Worm (Caenorhabditis elegans): ENCODE results near the gene magu-1.

The magu-1 gene

DNA sequence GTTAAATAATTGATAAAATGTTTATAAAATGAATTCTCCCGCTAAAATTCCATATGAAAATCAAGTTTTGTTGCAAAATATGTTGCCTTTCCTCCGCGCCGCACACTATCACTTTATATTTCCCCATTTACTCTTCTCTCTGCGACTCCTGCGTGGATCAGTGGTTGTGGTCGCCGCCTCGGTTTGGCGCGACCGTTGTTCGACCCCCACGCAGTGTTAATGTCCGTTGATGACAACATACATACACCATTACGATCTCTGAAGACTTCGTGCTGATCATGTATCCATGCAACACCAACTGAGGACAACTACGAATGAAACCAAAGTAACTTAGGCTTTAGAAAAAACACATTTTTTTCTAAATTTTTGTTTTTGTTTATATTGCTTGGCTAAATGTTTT lies 31.1 kb upstream of the magu-1 start (continued):
- TF ChIP-seq unc-86 (tag; optimal IDR thresholded peaks at IDR 0.05) (peak; percentile 45), grh-1 (GFP tag; IDR thresholded peaks at IDR 0.05) (0 out of 2 replicates have a peak, but pooled peaks have one; percentile 10), elt-3 (tag; optimal IDR thresholded peaks at IDR 0.05) (peak in 2 of 6 experiments; percentile 23 to 65), unc-98 (GFP tag; IDR thresholded peaks at IDR 0.05) (0 out of 2 replicates have a peak, but pooled peaks have one; percentile 26), alr-1 (tag; optimal IDR thresholded peaks at IDR 0.05; ENCODE audit: borderline replicate concordance) (no peak), ces-1 (GFP tag; optimal IDR thresholded peaks at IDR 0.05) (no peak), lin-15B (tag; optimal IDR thresholded peaks at IDR 0.05) (peak; percentile 25), nhr-84 (tag; optimal IDR thresholded peaks at IDR 0.05) (no peak), isw-1 (GFP tag; IDR thresholded peaks at IDR 0.05) (peak; percentile 20; the same call in 1 of the 2 replicates), ama-1 (optimal IDR thresholded peaks at IDR 0.05) (no peak), lsy-2 (tag; optimal IDR thresholded peaks at IDR 0.05) (peak; percentile 73 to 87), nhr-47 (tag; optimal IDR thresholded peaks at IDR 0.05) (peak; percentile 87), C16A3.4 (tag; optimal IDR thresholded peaks at IDR 0.05) (peak; percentile 81), swsn-7 (tag; optimal IDR thresholded peaks at IDR 0.05) (peak; percentile 79), nhr-77 (tag; optimal IDR thresholded peaks at IDR 0.05) (peak; percentile 45), ceh-88 (GFP tag; IDR thresholded peaks at IDR 0.05) (peak; percentile 56), lin-13 (GFP tag; optimal IDR thresholded peaks at IDR 0.05) (peak; percentile 53), lin-14 (GFP tag; optimal IDR thresholded peaks at IDR 0.05) (no peak), tbx-2 (tag; optimal IDR thresholded peaks at IDR 0.05) (peak; percentile 71), rnt-1 (tag; optimal IDR thresholded peaks at IDR 0.05) (peak; percentile 75), zag-1 (tag; optimal IDR thresholded peaks at IDR 0.05) (no peak), nhr-90 (tag; optimal IDR thresholded peaks at IDR 0.05; ENCODE audit: poor library complexity) (peak; percentile 81), nhr-85 (tag) (peak; percentile 68), sup-37 (GFP tag; optimal IDR thresholded peaks at IDR 0.05) (peak; percentile 22), nhr-20 (tag; optimal IDR thresholded peaks at IDR 0.05) (peak; percentile 81), jun-1 (tag; optimal IDR thresholded peaks at IDR 0.05) (peak; percentile 73), egl-13 (tag; optimal IDR thresholded peaks at IDR 0.05) (peak; percentile 45), ceh-82 (tag; optimal IDR thresholded peaks at IDR 0.05) (peak; percentile 1 to 81 (median 13)), nhr-76 (tag; optimal IDR thresholded peaks at IDR 0.05) (no peak), egl-27 (tag; optimal IDR thresholded peaks at IDR 0.05) (peak in 1 of 2 experiments; percentile 20), dpl-1 (GFP tag; optimal IDR thresholded peaks at IDR 0.05) (peak; percentile 32 to 60 (median 57)), elt-2 (tag; optimal IDR thresholded peaks at IDR 0.05) (peak; percentile 48), sptf-1 (tag; optimal IDR thresholded peaks at IDR 0.05) (no peak), pax-3 (tag; optimal IDR thresholded peaks at IDR 0.05) (peak; percentile 61), nhr-11 (tag; optimal IDR thresholded peaks at IDR 0.05) (no peak), efl-3 (GFP tag; optimal IDR thresholded peaks at IDR 0.05) (no peak), skn-1 (tag; optimal IDR thresholded peaks at IDR 0.05) (peak; percentile 61), nhr-19 (GFP tag; conservative IDR thresholded peaks at IDR 0.05) (peak; percentile 56), xbp-1 (tag; optimal IDR thresholded peaks at IDR 0.05) (peak; percentile 71)

DNA sequence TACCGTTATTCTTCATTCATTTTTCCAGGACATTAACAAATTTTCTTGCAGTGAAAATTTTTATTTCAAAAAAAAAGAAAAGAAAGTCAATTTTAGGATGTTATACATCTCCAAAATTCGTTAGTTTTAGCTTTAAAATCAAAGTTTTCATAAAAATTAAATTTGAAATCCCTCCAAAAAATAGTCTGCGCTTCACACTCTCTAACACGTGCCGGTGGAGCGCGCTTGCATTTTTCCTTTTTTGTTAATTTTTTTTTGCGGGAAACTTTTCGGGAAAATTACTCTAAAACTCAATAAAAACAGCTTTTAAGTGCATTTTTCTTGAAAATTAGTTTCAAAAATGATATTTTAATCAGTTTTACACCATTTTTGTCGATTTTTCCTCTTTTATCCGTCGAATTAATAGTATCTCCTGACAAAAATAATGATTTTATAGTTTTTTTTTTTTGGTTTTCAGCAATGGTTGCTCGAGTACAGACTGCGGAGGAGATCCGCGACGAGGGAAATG lies 19.6 kb upstream of the magu-1 start, which contains the start of gene unc-45:
TSS of gene unc-45 (plus strand) at position 458 of the 508 bp plus-strand sequence.
- TF ChIP-seq nhr-76 (tag; optimal IDR thresholded peaks at IDR 0.05) (no peak), nhr-47 (tag; optimal IDR thresholded peaks at IDR 0.05) (peak; percentile 63), mef-2 (tag; optimal IDR thresholded peaks at IDR 0.05) (no peak), ceh-82 (tag; optimal IDR thresholded peaks at IDR 0.05) (peak; percentile 38 to 73 (median 64)), hpl-2 (GFP tag; optimal IDR thresholded peaks at IDR 0.05) (no peak), blmp-1 (tag; optimal IDR thresholded peaks at IDR 0.05) (peak; percentile 60), aly-2 (tag; optimal IDR thresholded peaks at IDR 0.05) (no peak), ces-1 (GFP tag; optimal IDR thresholded peaks at IDR 0.05) (no peak), sptf-1 (tag; optimal IDR thresholded peaks at IDR 0.05) (no peak), lin-15B (tag; optimal IDR thresholded peaks at IDR 0.05) (peak; percentile 25), zip-4 (GFP tag; optimal IDR thresholded peaks at IDR 0.05) (no peak), F16B12.6 (tag; optimal IDR thresholded peaks at IDR 0.05) (no peak), sup-37 (GFP tag; optimal IDR thresholded peaks at IDR 0.05) (no peak), nhr-20 (tag; optimal IDR thresholded peaks at IDR 0.05) (peak; percentile 51), efl-3 (GFP tag; optimal IDR thresholded peaks at IDR 0.05) (no peak), C04F5.9 (tag; optimal IDR thresholded peaks at IDR 0.05) (no peak), ceh-90 (tag; optimal IDR thresholded peaks at IDR 0.05) (no peak), vab-15 (tag; optimal IDR thresholded peaks at IDR 0.05) (no peak), dsc-1 (tag; optimal IDR thresholded peaks at IDR 0.05) (no peak), fos-1 (tag; optimal IDR thresholded peaks at IDR 0.05) (peak; percentile 35), ceh-88 (GFP tag; IDR thresholded peaks at IDR 0.05) (no peak), fkh-8 (tag; optimal IDR thresholded peaks at IDR 0.05) (peak; percentile 28), ceh-8 (GFP tag; optimal IDR thresholded peaks at IDR 0.05) (no peak), swsn-7 (tag; optimal IDR thresholded peaks at IDR 0.05) (peak; percentile 53)

Data from whole organism, L1 larva.